Worm (Caenorhabditis elegans) whole organism, late embryonic: ENCODE results near the gene kvs-3.

Experiments
- C08G9.2 ChIP-seq: sonication (generic microtip); optimal IDR thresholded peaks from 2 replicates; lab custom pipeline; 2016; ENCODE audit warnings: mild to moderate bottlenecking, missing genetic modification characterization, moderate library complexity, missing compliant biosample characterization
- C38D4.7 ChIP-seq: fragments of 200-800 bp; sonication (Bioruptor generic); optimal IDR thresholded peaks from 2 replicates; lab custom pipeline; 2018; ENCODE audit warnings: mild to moderate bottlenecking, missing genetic modification characterization, moderate library complexity, missing compliant biosample characterization
- F13H6.1 ChIP-seq: sonication (generic microtip); optimal IDR thresholded peaks from 2 replicates; lab custom pipeline; 2016; ENCODE audit warnings: missing genetic modification characterization, missing compliant biosample characterization
- K02D7.2 ChIP-seq: sonication (generic microtip); optimal IDR thresholded peaks from 2 replicates; lab custom pipeline; 2017; ENCODE audit warnings: mild to moderate bottlenecking, missing genetic modification characterization, missing compliant biosample characterization
- T23F11.4 ChIP-seq: fragments of 200-800 bp; sonication (Bioruptor generic); optimal IDR thresholded peaks from 2 replicates; lab custom pipeline; 2018; ENCODE audit warnings: mild to moderate bottlenecking, missing genetic modification characterization, missing compliant biosample characterization
- Y22D7AL.16 ChIP-seq: sonication (generic microtip); optimal IDR thresholded peaks from 2 replicates; lab custom pipeline; 2016; ENCODE audit warnings: missing genetic modification characterization, missing compliant biosample characterization
- ahr-1 ChIP-seq: sonication (generic microtip); optimal IDR thresholded peaks from 2 replicates; lab custom pipeline; 2016; ENCODE audit warnings: missing genetic modification characterization, missing compliant biosample characterization
- ceh-14 ChIP-seq: sonication (generic microtip); optimal IDR thresholded peaks from 2 replicates; lab custom pipeline; 2016; ENCODE audit warnings: missing genotype, missing genetic modification characterization, missing compliant biosample characterization
- ceh-18 ChIP-seq: sonication (generic microtip); optimal IDR thresholded peaks from 2 replicates; lab custom pipeline; 2016; ENCODE audit warnings: missing genetic modification characterization, missing compliant biosample characterization
- ceh-24 ChIP-seq: sonication (generic microtip); optimal IDR thresholded peaks from 2 replicates; lab custom pipeline; 2016; ENCODE audit warnings: mild to moderate bottlenecking, missing genetic modification characterization, missing compliant biosample characterization
- ceh-31 ChIP-seq: sonication (generic microtip); optimal IDR thresholded peaks from 2 replicates; lab custom pipeline; 2016; ENCODE audit warnings: missing genetic modification characterization, missing compliant biosample characterization
- ceh-34 ChIP-seq: sonication (generic microtip); optimal IDR thresholded peaks from 2 replicates; lab custom pipeline; 2016; ENCODE audit warnings: mild to moderate bottlenecking, missing genetic modification characterization, missing compliant biosample characterization
- ceh-45 ChIP-seq: fragments of 200-800 bp; sonication (Bioruptor generic); IDR thresholded peaks from 2 replicates; pipeline ENCODE4 v1.3.6; 2022; ENCODE audit warnings: missing genetic modification reagents, missing genetic modification characterization, missing compliant biosample characterization
- ceh-9 ChIP-seq: sonication (generic microtip); optimal IDR thresholded peaks from 2 replicates; lab custom pipeline; 2016; ENCODE audit warnings: mild to moderate bottlenecking, missing genetic modification characterization, inconsistent platforms, missing compliant biosample characterization
- che-1 ChIP-seq: sonication (generic microtip); optimal IDR thresholded peaks from 2 replicates; lab custom pipeline; 2016; ENCODE audit warnings: mild to moderate bottlenecking, missing genetic modification characterization, missing compliant biosample characterization
- dmd-4 ChIP-seq: sonication (generic microtip); optimal IDR thresholded peaks from 2 replicates; lab custom pipeline; 2016; ENCODE audit warnings: borderline replicate concordance, missing genetic modification characterization, missing compliant biosample characterization
- dve-1 ChIP-seq: sonication (generic microtip); optimal IDR thresholded peaks from 2 replicates; lab custom pipeline; 2017; ENCODE audit warnings: antibody characterized with exemption, mild to moderate bottlenecking, missing genetic modification characterization, missing compliant biosample characterization
- elt-2 ChIP-seq: sonication (generic microtip); optimal IDR thresholded peaks from 2 replicates; lab custom pipeline; 2016; ENCODE audit warnings: missing genetic modification reagents, missing genetic modification characterization, missing compliant biosample characterization
- elt-4 ChIP-seq: sonication (generic microtip); optimal IDR thresholded peaks from 2 replicates; lab custom pipeline; 2016; ENCODE audit warnings: missing genetic modification characterization, missing compliant biosample characterization
- ets-4 ChIP-seq: sonication (generic microtip); optimal IDR thresholded peaks from 2 replicates; lab custom pipeline; 2016; ENCODE audit warnings: missing genetic modification characterization, missing compliant biosample characterization
- fax-1 ChIP-seq: sonication (generic microtip); optimal IDR thresholded peaks from 2 replicates; lab custom pipeline; 2016; ENCODE audit warnings: missing genotype, missing genetic modification characterization, missing compliant biosample characterization
- fkh-6 ChIP-seq: sonication (generic microtip); optimal IDR thresholded peaks from 2 replicates; lab custom pipeline; 2016; ENCODE audit warnings: missing genetic modification characterization, missing compliant biosample characterization
- gmeb-2 ChIP-seq: sonication (generic microtip); optimal IDR thresholded peaks from 2 replicates; lab custom pipeline; 2016; ENCODE audit warnings: missing genetic modification characterization, inconsistent platforms, missing compliant biosample characterization
- hlh-13 ChIP-seq: fragments of 200-800 bp; sonication (Bioruptor generic); optimal IDR thresholded peaks from 2 replicates; lab custom pipeline; 2018; ENCODE audit warnings: mild to moderate bottlenecking, missing genetic modification characterization, missing compliant biosample characterization
- hlh-15 ChIP-seq: sonication (generic microtip); optimal IDR thresholded peaks from 2 replicates; lab custom pipeline; 2016; ENCODE audit warnings: missing genetic modification characterization, missing compliant biosample characterization
- hlh-6 ChIP-seq: sonication (generic microtip); optimal IDR thresholded peaks from 2 replicates; lab custom pipeline; 2016; ENCODE audit warnings: missing genotype, missing genetic modification characterization, missing compliant biosample characterization
- nfya-1 ChIP-seq: sonication (generic microtip); optimal IDR thresholded peaks from 2 replicates; lab custom pipeline; 2017; ENCODE audit warnings: missing genetic modification characterization, mild to moderate bottlenecking, missing compliant biosample characterization, antibody characterized with exemption, moderate library complexity
- pat-9 ChIP-seq: fragments of 200-800 bp; sonication (Bioruptor generic); optimal IDR thresholded peaks from 2 replicates; lab custom pipeline; 2018; ENCODE audit warnings: mild to moderate bottlenecking, missing genetic modification characterization, moderate library complexity, missing compliant biosample characterization
- pqm-1 ChIP-seq: sonication (generic microtip); optimal IDR thresholded peaks from 2 replicates; lab custom pipeline; 2016; ENCODE audit warnings: missing genetic modification characterization, missing compliant biosample characterization
- ref-2 ChIP-seq: sonication (generic microtip); optimal IDR thresholded peaks from 2 replicates; lab custom pipeline; 2016; ENCODE audit warnings: missing genetic modification characterization, missing compliant biosample characterization
- rnt-1 ChIP-seq: sonication (generic microtip); optimal IDR thresholded peaks from 2 replicates; lab custom pipeline; 2016; ENCODE audit warnings: missing genetic modification characterization, missing compliant biosample characterization
- sdc-2 ChIP-seq: sonication (generic microtip); optimal IDR thresholded peaks from 2 replicates; lab custom pipeline; 2016; ENCODE audit warnings: missing genotype, missing genetic modification characterization, missing compliant biosample characterization
- sox-4 ChIP-seq: sonication (generic microtip); optimal IDR thresholded peaks from 2 replicates; lab custom pipeline; 2017; ENCODE audit warnings: mild to moderate bottlenecking, missing genetic modification characterization, inconsistent platforms, missing compliant biosample characterization
- tbx-2 ChIP-seq: sonication (generic microtip); optimal IDR thresholded peaks from 2 replicates; lab custom pipeline; 2016; ENCODE audit warnings: missing genetic modification characterization, missing compliant biosample characterization
- tbx-7 ChIP-seq: sonication (generic microtip); optimal IDR thresholded peaks from 2 replicates; lab custom pipeline; 2016; ENCODE audit warnings: missing genotype, missing genetic modification characterization, missing compliant biosample characterization
- unc-42 ChIP-seq: sonication (generic microtip); optimal IDR thresholded peaks from 2 replicates; lab custom pipeline; 2016; ENCODE audit warnings: missing genotype, missing genetic modification characterization, missing compliant biosample characterization
- unc-86 ChIP-seq: sonication (generic microtip); optimal IDR thresholded peaks from 2 replicates; lab custom pipeline; 2016; ENCODE audit warnings: missing genetic modification characterization, missing compliant biosample characterization
- zip-5 ChIP-seq: sonication (generic microtip); optimal IDR thresholded peaks from 2 replicates; lab custom pipeline; 2016; ENCODE audit warnings: missing genetic modification characterization, missing compliant biosample characterization
- ztf-16 ChIP-seq: sonication (generic microtip); optimal IDR thresholded peaks from 2 replicates; lab custom pipeline; 2017; ENCODE audit warnings: missing genetic modification characterization, missing compliant biosample characterization

Gene kvs-3

DNA sequence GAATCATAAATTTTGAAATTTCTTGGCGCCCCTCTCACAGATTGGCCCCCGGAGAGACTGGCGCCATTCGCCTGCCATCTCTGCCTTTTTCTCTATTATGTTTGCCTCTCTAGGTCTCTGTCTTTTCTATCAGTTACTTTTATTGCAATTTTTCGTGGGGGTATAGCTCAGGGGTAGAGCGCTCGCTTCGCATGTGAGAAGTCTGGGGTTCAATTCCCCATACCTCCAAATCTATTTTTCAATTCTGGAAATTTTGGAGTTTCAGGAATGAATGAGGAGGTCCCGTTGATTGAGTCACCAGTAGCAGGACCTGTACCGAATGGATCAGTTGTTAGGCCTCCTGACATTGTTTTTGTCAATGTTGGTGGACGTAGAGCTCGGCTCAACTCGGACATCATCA is at the start of gene kvs-3:
kvs-3 (plus strand) TSS at position 266 of the 400 bp plus-strand sequence.
- TF ChIP-seq pqm-1 (tag; lab: Kevin White, UChicago): peak; percentile 61
- no peak for TF ChIP-seq ceh-24 (tag; lab: Kevin White, UChicago)
- no peak for TF ChIP-seq unc-86
- peak; percentile 43 for TF ChIP-seq pat-9 (tag; lab: Kevin White, UChicago)
- peak; percentile 38 for TF ChIP-seq ref-2 (tag; lab: Kevin White, UChicago)
- TF ChIP-seq hlh-15 (tag; lab: Kevin White, UChicago): no peak
- TF ChIP-seq sdc-2 (tag; lab: Kevin White, UChicago): peak; percentile 54
- TF ChIP-seq che-1 (tag; lab: Kevin White, UChicago): peak; percentile 20
- peak; percentile 32 for TF ChIP-seq fkh-6 (tag; lab: Kevin White, UChicago)
- no peak for TF ChIP-seq ets-4 (tag; lab: Kevin White, UChicago)
- TF ChIP-seq elt-4 (tag; lab: Kevin White, UChicago): no peak
- peak; percentile 49 for TF ChIP-seq C38D4.7 (GFP tag; lab: Kevin White, UChicago)
- peak; percentile 33 for TF ChIP-seq gmeb-2 (tag; lab: Kevin White, UChicago)
- TF ChIP-seq F13H6.1 (tag; lab: Kevin White, UChicago): peak; percentile 44
- TF ChIP-seq Y22D7AL.16 (tag; lab: Kevin White, UChicago): no peak
- peak; percentile 17 for TF ChIP-seq ceh-9 (tag; lab: Kevin White, UChicago)
- TF ChIP-seq tbx-2 (tag; lab: Kevin White, UChicago): peak; percentile 0
- peak; percentile 34 for TF ChIP-seq elt-2 (tag; lab: Kevin White, UChicago)
- peak; percentile 35; the same call in 1 of the 2 replicates for TF ChIP-seq ceh-45 (GFP tag; lab: Robert Waterston, UW)
- peak; percentile 50 for TF ChIP-seq C08G9.2 (tag; lab: Kevin White, UChicago)
- no peak for TF ChIP-seq ahr-1 (tag; lab: Kevin White, UChicago)
- TF ChIP-seq rnt-1 (tag; lab: Kevin White, UChicago): no peak
- peak; percentile 19 for TF ChIP-seq dve-1 (tag; lab: Kevin White, UChicago)
- TF ChIP-seq ceh-34 (tag; lab: Kevin White, UChicago): peak; percentile 3
- TF ChIP-seq ztf-16 (tag; lab: Kevin White, UChicago): no peak
- TF ChIP-seq hlh-6 (tag; lab: Kevin White, UChicago): peak; percentile 16
- TF ChIP-seq ceh-18 (tag; lab: Kevin White, UChicago): peak; percentile 55
- no peak for TF ChIP-seq dmd-4
- peak; percentile 32 for TF ChIP-seq nfya-1
- peak; percentile 19 for TF ChIP-seq ceh-31 (tag; lab: Kevin White, UChicago)
- peak; percentile 48 for TF ChIP-seq ceh-14 (tag; lab: Kevin White, UChicago)
- TF ChIP-seq hlh-13 (GFP tag; lab: Kevin White, UChicago): peak; percentile 13
- no peak for TF ChIP-seq tbx-7 (tag; lab: Kevin White, UChicago)
- peak; percentile 62 for TF ChIP-seq sox-4 (tag; lab: Kevin White, UChicago)
- no peak for TF ChIP-seq fax-1

DNA sequence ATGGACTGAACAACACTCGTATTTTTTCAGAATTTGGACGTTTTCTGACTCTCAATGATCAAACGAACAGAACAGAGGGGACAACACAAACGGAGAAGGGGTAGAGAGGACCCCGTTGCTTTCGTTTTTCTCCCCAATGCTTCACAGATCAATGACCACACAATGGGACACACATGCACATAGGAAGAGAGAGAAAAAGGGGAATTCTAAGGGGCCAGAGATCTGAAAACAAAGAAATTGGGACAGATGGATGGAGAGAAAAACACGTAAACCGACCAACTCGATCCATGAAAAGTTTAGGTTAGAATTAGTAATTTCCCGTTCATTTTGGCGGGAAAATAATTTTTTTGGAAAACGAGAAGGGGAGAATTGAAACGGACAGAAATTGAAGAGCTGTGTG is 47.7 kb upstream of the kvs-3 start:
- TF ChIP-seq ceh-18 (tag; lab: Kevin White, UChicago): peak; percentile 11
- peak; percentile 7 for TF ChIP-seq tbx-2 (tag; lab: Kevin White, UChicago)
- TF ChIP-seq unc-42 (tag; lab: Kevin White, UChicago): peak; percentile 35
- TF ChIP-seq sox-4 (tag; lab: Kevin White, UChicago): no peak
- TF ChIP-seq ref-2 (tag; lab: Kevin White, UChicago): no peak
- TF ChIP-seq ceh-31 (tag; lab: Kevin White, UChicago): peak; percentile 47
- TF ChIP-seq K02D7.2 (tag; lab: Kevin White, UChicago): no peak
- no peak for TF ChIP-seq T23F11.4 (GFP tag; lab: Kevin White, UChicago)
- no peak for TF ChIP-seq zip-5 (tag; lab: Kevin White, UChicago)
- no peak for TF ChIP-seq pqm-1 (tag; lab: Kevin White, UChicago)
- TF ChIP-seq, all 69 proteins: peak for 4
